Fruit fly (Drosophila melanogaster): ENCODE measurements around the gene bgm.
A peak's percentile ranks its signal among the peaks of the same experiment; 100 is the strongest.

Gene bgm

dm6 chr2L:14020545-14020874 is 7.7 kb downstream of the bgm start:
- TF ChIP-seq CG5180 (GFP tag; optimal IDR thresholded peaks at IDR 0.05) (peak; percentile 98), jigr1 (GFP tag; IDR thresholded peaks at IDR 0.05) (no peak)

- peak; percentile 89 for TF ChIP-seq gem (tag; optimal IDR thresholded peaks at IDR 0.05)
- TF ChIP-seq Ptx1 (GFP tag; IDR thresholded peaks at IDR 0.05): peak; percentile 51
- peak; percentile 71 for TF ChIP-seq CG10147 (GFP tag; optimal IDR thresholded peaks at IDR 0.05)
- TF ChIP-seq caup (GFP tag; optimal IDR thresholded peaks at IDR 0.05; ENCODE audit: severe bottlenecking): peak; percentile 21
- no peak for TF ChIP-seq sc (optimal IDR thresholded peaks at IDR 0.05)
- peak; percentile 51 for TF ChIP-seq sc (GFP tag; optimal IDR thresholded peaks at IDR 0.05)
- peak; percentile 26 for TF ChIP-seq Max (GFP tag; optimal IDR thresholded peaks at IDR 0.05)
- TF ChIP-seq E2f2 (GFP tag; IDR thresholded peaks at IDR 0.05): peak; percentile 45; the same call in 1 of the 2 replicates
- peak; percentile 66 for TF ChIP-seq CG17359 (tag; optimal IDR thresholded peaks at IDR 0.05)
- peak; percentile 77 for TF ChIP-seq Ssrp (tag; optimal IDR thresholded peaks at IDR 0.05)
- peak; percentile 79; the same call in 2 of the 3 replicates for TF ChIP-seq CG2199 (GFP tag; IDR thresholded peaks at IDR 0.05)
- TF ChIP-seq fd64A (GFP tag; optimal IDR thresholded peaks at IDR 0.05): peak; percentile 35
- TF ChIP-seq fu2 (GFP tag; optimal IDR thresholded peaks at IDR 0.05): peak; percentile 33
- no peak for TF ChIP-seq vnd (GFP tag; IDR thresholded peaks at IDR 0.05; ENCODE audit: partially characterized antibody)
- TF ChIP-seq Elba2 (GFP tag; optimal IDR thresholded peaks at IDR 0.05): no peak
- TF ChIP-seq slp2 (GFP tag; optimal IDR thresholded peaks at IDR 0.05): peak; percentile 35
- peak; percentile 52 for TF ChIP-seq bcd (GFP tag; optimal IDR thresholded peaks at IDR 0.05)
- peak; percentile 57 for TF ChIP-seq CG2875 (GFP tag; optimal IDR thresholded peaks at IDR 0.05)
- TF ChIP-seq CG9437 (GFP tag; optimal IDR thresholded peaks at IDR 0.05): peak; percentile 87
- peak; percentile 16 for TF ChIP-seq Ets65A (GFP tag)
- no peak for TF ChIP-seq TFAM (GFP tag; optimal IDR thresholded peaks at IDR 0.05)
- peak; percentile 56 for TF ChIP-seq CG13775 (GFP tag; optimal IDR thresholded peaks at IDR 0.05)
- 0 out of 3 replicates have a peak, but pooled peaks have one; percentile 10 for TF ChIP-seq CG7357 (GFP tag; IDR thresholded peaks at IDR 0.05)
- TF ChIP-seq Fer2 (tag; optimal IDR thresholded peaks at IDR 0.05): no peak
- TF ChIP-seq CG9727 (GFP tag; optimal IDR thresholded peaks at IDR 0.05): peak; percentile 88
- TF ChIP-seq HmgZ (tag; optimal IDR thresholded peaks at IDR 0.05): peak; percentile 54
- TF ChIP-seq Ada2b (GFP tag; IDR thresholded peaks at IDR 0.05): peak; percentile 36; the same call in 1 of the 2 replicates
- TF ChIP-seq sob (GFP tag; IDR thresholded peaks at IDR 0.05): peak; percentile 60
- TF ChIP-seq CG2202 (tag; optimal IDR thresholded peaks at IDR 0.05): peak; percentile 61
- peak; percentile 71 for TF ChIP-seq CG30403 (GFP tag; optimal IDR thresholded peaks at IDR 0.05)
- peak; percentile 59 for TF ChIP-seq tgo (GFP tag; IDR thresholded peaks at IDR 0.05)
- TF ChIP-seq ato (GFP tag; IDR thresholded peaks at IDR 0.05; ENCODE audit: partially characterized antibody): no peak
- TF ChIP-seq Hmr (GFP tag; optimal IDR thresholded peaks at IDR 0.05): peak; percentile 58
- TF ChIP-seq vvl (GFP tag; IDR thresholded peaks at IDR 0.05): peak; percentile 85
- peak; percentile 50 for TF ChIP-seq Xbp1 (GFP tag; optimal IDR thresholded peaks at IDR 0.05)
- no peak; the same call in 2 of the 3 replicates for TF ChIP-seq croc (GFP tag; conservative IDR thresholded peaks at IDR 0.05)
- TF ChIP-seq CG13123 (GFP tag; optimal IDR thresholded peaks at IDR 0.05): peak; percentile 6
- TF ChIP-seq CG2116 (GFP tag; optimal IDR thresholded peaks at IDR 0.05): no peak
- peak; percentile 21 for TF ChIP-seq twi (tag; optimal IDR thresholded peaks at IDR 0.05)
- peak; percentile 60 for TF ChIP-seq peb (GFP tag; IDR thresholded peaks at IDR 0.05)
- peak; percentile 58 for TF ChIP-seq zf30C (GFP tag; optimal IDR thresholded peaks at IDR 0.05)
- TF ChIP-seq kah (GFP tag; optimal IDR thresholded peaks at IDR 0.05): no peak
- TF ChIP-seq CG15601 (tag; optimal IDR thresholded peaks at IDR 0.05): peak; percentile 66
- peak; percentile 33 for TF ChIP-seq Antp (GFP tag; optimal IDR thresholded peaks at IDR 0.05)
- peak; percentile 52 for TF ChIP-seq CG1233 (GFP tag; optimal IDR thresholded peaks at IDR 0.05)
Observed at dm6 chr2L:14020875-14021643, 8.3 kb downstream of the bgm start.

Data from whole organism, embryonic.